Worm (Caenorhabditis elegans): ENCODE data around the gene ZC513.2.

Gene ZC513.2

DNA sequence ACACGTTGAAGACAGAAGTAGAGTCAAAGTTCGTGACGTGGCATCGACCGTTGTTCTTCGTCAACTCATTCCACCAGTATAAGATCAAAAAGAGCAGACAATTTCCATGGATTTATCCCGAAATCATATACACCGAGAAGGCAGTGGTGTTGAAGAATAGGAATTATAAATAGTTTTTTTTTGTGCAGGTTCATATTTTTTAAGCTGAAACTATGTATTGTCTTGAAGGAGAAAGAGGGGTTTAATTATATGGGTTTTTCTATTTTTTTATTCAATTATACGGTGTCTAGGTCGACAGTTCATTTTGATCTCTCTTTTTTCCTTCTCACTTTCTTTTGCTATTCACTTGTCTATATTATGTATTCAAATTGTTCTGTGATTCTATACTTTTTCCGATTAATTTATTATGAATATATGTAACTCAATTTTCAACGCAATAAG is 15.1 kb upstream of the ZC513.2 start (continued):
- TF ChIP-seq lin-15B (tag; optimal IDR thresholded peaks at IDR 0.05): no peak
- TF ChIP-seq mxl-2 (GFP tag; conservative IDR thresholded peaks at IDR 0.05): no peak
- no peak for TF ChIP-seq snpc-1.2 (GFP tag; IDR thresholded peaks at IDR 0.05)
- peak; percentile 52; the same call in 1 of the 2 replicates for TF ChIP-seq lin-1 (GFP tag; IDR thresholded peaks at IDR 0.05)
- TF ChIP-seq duxl-1 (tag; optimal IDR thresholded peaks at IDR 0.05; ENCODE audit: poor library complexity): peak; percentile 83
- TF ChIP-seq F10B5.3 (tag; optimal IDR thresholded peaks at IDR 0.05): no peak
- TF ChIP-seq daf-19 (GFP tag; conservative IDR thresholded peaks at IDR 0.05): no peak
- TF ChIP-seq nhr-76 (tag; optimal IDR thresholded peaks at IDR 0.05): no peak
- peak; percentile 82; the same call in 1 of the 2 replicates for TF ChIP-seq zfp-3 (GFP tag; conservative IDR thresholded peaks at IDR 0.05)
- no peak for TF ChIP-seq ceh-44 (GFP tag; IDR thresholded peaks at IDR 0.05)
- no peak for TF ChIP-seq cey-2 (tag; optimal IDR thresholded peaks at IDR 0.05; ENCODE audit: borderline replicate concordance, insufficient read depth)
- no peak for TF ChIP-seq unc-62 (GFP tag; optimal IDR thresholded peaks at IDR 0.05 in 1 of 2)
- no peak for TF ChIP-seq unc-62 (tag; optimal IDR thresholded peaks at IDR 0.05)
- TF ChIP-seq Y105C5A.15 (GFP tag; IDR thresholded peaks at IDR 0.05): no peak
- no peak for TF ChIP-seq daf-16 (GFP tag; optimal IDR thresholded peaks at IDR 0.05)
- TF ChIP-seq daf-16 (tag; optimal IDR thresholded peaks at IDR 0.05): no peak
- no peak for TF ChIP-seq lin-13 (GFP tag; optimal IDR thresholded peaks at IDR 0.05)
- TF ChIP-seq unc-39 (tag; optimal IDR thresholded peaks at IDR 0.05): no peak

ce11 chrV:8039606-8040005 is 14.6 kb upstream of the ZC513.2 start:
- TF ChIP-seq Y48G9A.11 (GFP tag; IDR thresholded peaks at IDR 0.05): no peak
- peak; percentile 70 for TF ChIP-seq ama-1 (optimal IDR thresholded peaks at IDR 0.05)

ce11 chrV:8040247-8041084 is 13.8 kb upstream of the ZC513.2 start:
- TF ChIP-seq nhr-111 (GFP tag; optimal IDR thresholded peaks at IDR 0.05): no peak
- TF ChIP-seq nhr-102 (tag; optimal IDR thresholded peaks at IDR 0.05): no peak
- TF ChIP-seq dve-1 (tag; optimal IDR thresholded peaks at IDR 0.05; ENCODE audit: insufficient read depth): peak; percentile 51
- no peak for TF ChIP-seq nhr-10 (tag; optimal IDR thresholded peaks at IDR 0.05)
- no peak for TF ChIP-seq T26A8.4 (GFP tag; IDR thresholded peaks at IDR 0.05)
- no peak for TF ChIP-seq ZK546.5 (tag; optimal IDR thresholded peaks at IDR 0.05)
- no peak for TF ChIP-seq nhr-237 (tag; optimal IDR thresholded peaks at IDR 0.05)
- no peak for TF ChIP-seq lin-1 (GFP tag; IDR thresholded peaks at IDR 0.05)
- no peak for TF ChIP-seq ces-1 (GFP tag; optimal IDR thresholded peaks at IDR 0.05)
- peak; percentile 51 for TF ChIP-seq nhr-48 (tag; optimal IDR thresholded peaks at IDR 0.05)
- TF ChIP-seq hlh-30 (tag; optimal IDR thresholded peaks at IDR 0.05; ENCODE audit: insufficient read depth): peak; percentile 42
- TF ChIP-seq ama-1 (optimal IDR thresholded peaks at IDR 0.05): peak; percentile 88
- no peak for TF ChIP-seq spr-3 (GFP tag; optimal IDR thresholded peaks at IDR 0.05)
- TF ChIP-seq hmg-1.1 (GFP tag; IDR thresholded peaks at IDR 0.05): no peak
- TF ChIP-seq mdl-1 (tag; optimal IDR thresholded peaks at IDR 0.05): peak in 1 of 2 experiments; percentile 43
- peak; percentile 17 for TF ChIP-seq mxl-3 (GFP tag; optimal IDR thresholded peaks at IDR 0.05)
- TF ChIP-seq arid-1 (GFP tag; conservative IDR thresholded peaks at IDR 0.05): no peak
- peak in 1 of 2 experiments; percentile 60 for TF ChIP-seq lsy-2 (tag; optimal IDR thresholded peaks at IDR 0.05)
- TF ChIP-seq unc-130 (GFP tag; optimal IDR thresholded peaks at IDR 0.05): no peak
- no peak for TF ChIP-seq D1046.2 (GFP tag; IDR thresholded peaks at IDR 0.05)
- no peak for TF ChIP-seq Y48G9A.11 (GFP tag; IDR thresholded peaks at IDR 0.05)
- no peak for TF ChIP-seq gei-8 (GFP tag; optimal IDR thresholded peaks at IDR 0.05)
- peak; percentile 8 for TF ChIP-seq dpl-1 (GFP tag; optimal IDR thresholded peaks at IDR 0.05)
- 0 out of 2 replicates have a peak, but pooled peaks have one; percentile 13 for TF ChIP-seq dmd-6 (GFP tag; IDR thresholded peaks at IDR 0.05)
- no peak for TF ChIP-seq saeg-2 (GFP tag; IDR thresholded peaks at IDR 0.05)
- TF ChIP-seq mes-2 (tag; optimal IDR thresholded peaks at IDR 0.05; ENCODE audit: poor library complexity, severe bottlenecking): peak; percentile 4
- peak; percentile 43 for TF ChIP-seq nhr-28 (tag; optimal IDR thresholded peaks at IDR 0.05)
- peak; percentile 40 for TF ChIP-seq rbr-2 (tag; optimal IDR thresholded peaks at IDR 0.05)
- peak; percentile 48 for TF ChIP-seq aha-1 (tag)
- TF ChIP-seq hlh-11 (tag; optimal IDR thresholded peaks at IDR 0.05): peak; percentile 43

All from whole organism, L4 larva.